Fruit fly (Drosophila melanogaster): ENCODE results near the gene CG43394.

The CG43394 gene

DNA sequence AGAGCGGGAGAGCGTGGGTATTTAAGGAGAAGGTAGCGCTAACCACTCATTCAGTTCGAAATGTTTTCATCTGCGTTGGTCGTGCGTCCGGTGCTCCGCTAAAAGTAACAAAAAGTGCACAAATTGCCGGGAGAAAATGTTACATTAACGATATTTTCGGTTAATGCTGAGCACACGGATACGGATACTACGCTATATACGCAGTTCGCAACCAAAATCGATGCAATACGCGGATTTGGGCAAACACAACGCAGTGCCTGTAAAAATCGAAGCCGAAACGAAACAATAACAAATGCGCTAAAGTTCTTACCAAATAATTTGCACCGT, 17.4 kb downstream of the CG43394 start, which contains the start of gene Piezo (continued):
- TF ChIP-seq hb (GFP tag; IDR thresholded peaks at IDR 0.05; ENCODE audit: partially characterized antibody) (0 out of 3 replicates have a peak, but pooled peaks have one; percentile 32), Jarid2 (GFP tag; optimal IDR thresholded peaks at IDR 0.05) (peak; percentile 98), Bgb (GFP tag; IDR thresholded peaks at IDR 0.05; ENCODE audit: partially characterized antibody) (peak; percentile 47; the same call in 1 of the 2 replicates), tna (GFP tag; IDR thresholded peaks at IDR 0.05; ENCODE audit: partially characterized antibody) (0 out of 2 replicates have a peak, but pooled peaks have one; percentile 7)

DNA sequence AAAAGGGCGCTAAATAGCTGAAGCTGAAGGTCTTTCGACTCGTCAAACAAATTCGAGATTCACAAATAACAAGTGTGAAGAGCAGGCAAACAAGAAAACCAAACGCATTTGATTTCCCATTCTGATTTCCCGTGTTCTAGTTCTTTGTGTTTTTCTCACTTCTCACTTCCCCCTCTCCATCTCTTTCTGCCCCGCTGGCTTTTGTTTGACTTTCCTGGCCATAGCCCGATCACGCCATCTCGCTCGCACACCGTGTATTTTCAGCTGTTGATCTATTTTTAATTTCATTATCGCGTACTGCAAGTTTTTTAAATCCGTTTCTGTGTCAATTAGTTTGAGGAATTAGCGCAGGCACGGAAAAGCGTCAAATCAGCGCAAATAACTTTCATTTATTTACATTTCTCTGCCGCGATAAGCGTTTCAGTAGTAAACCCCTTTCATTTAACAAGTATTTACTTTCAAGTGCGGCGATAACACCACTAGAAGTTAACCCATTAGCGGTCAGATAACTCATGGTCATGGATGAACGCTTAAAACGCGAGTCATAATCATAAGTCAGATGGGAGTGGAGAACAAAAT, 18.1 kb downstream of the CG43394 start:
- TF ChIP-seq CG17612 (GFP tag; IDR thresholded peaks at IDR 0.05): no peak
- TF ChIP-seq CG11695 (GFP tag; IDR thresholded peaks at IDR 0.05): no peak
- TF ChIP-seq sd (tag; optimal IDR thresholded peaks at IDR 0.05): peak; percentile 18
- TF ChIP-seq Atf-2 (GFP tag; optimal IDR thresholded peaks at IDR 0.05): no peak
- TF ChIP-seq z (GFP tag; IDR thresholded peaks at IDR 0.05): no peak
- no peak for TF ChIP-seq CG13894 (tag; optimal IDR thresholded peaks at IDR 0.05)
- peak; percentile 7 for TF ChIP-seq oc (tag; optimal IDR thresholded peaks at IDR 0.05)
- no peak for TF ChIP-seq Trl (optimal IDR thresholded peaks at IDR 0.05)
- TF ChIP-seq Trl (GFP tag; optimal IDR thresholded peaks at IDR 0.05): no peak
- TF ChIP-seq nom (GFP tag; optimal IDR thresholded peaks at IDR 0.05): no peak
- no peak for TF ChIP-seq CG31224 (GFP tag; IDR thresholded peaks at IDR 0.05)
- TF ChIP-seq Rx (GFP tag; IDR thresholded peaks at IDR 0.05): no peak
- TF ChIP-seq Ets97D (GFP tag; optimal IDR thresholded peaks at IDR 0.05): no peak
- TF ChIP-seq CG6175 (GFP tag; IDR thresholded peaks at IDR 0.05): no peak
- no peak for TF ChIP-seq CG7372 (GFP tag; IDR thresholded peaks at IDR 0.05)
- no peak for TF ChIP-seq HLH54F (GFP tag; optimal IDR thresholded peaks at IDR 0.05)
- TF ChIP-seq Elba2 (GFP tag; optimal IDR thresholded peaks at IDR 0.05): no peak
- TF ChIP-seq CG1024 (GFP tag; IDR thresholded peaks at IDR 0.05): no peak
- no peak for TF ChIP-seq CG14710 (tag; optimal IDR thresholded peaks at IDR 0.05)
- TF ChIP-seq Atf3 (GFP tag; optimal IDR thresholded peaks at IDR 0.05): no peak
- no peak for TF ChIP-seq CG17359 (tag; optimal IDR thresholded peaks at IDR 0.05)
- TF ChIP-seq wor (GFP tag; IDR thresholded peaks at IDR 0.05): no peak
- TF ChIP-seq CG11696 (GFP tag; IDR thresholded peaks at IDR 0.05): no peak
- TF ChIP-seq Hr78 (GFP tag; optimal IDR thresholded peaks at IDR 0.05): no peak
- TF ChIP-seq E2f1 (GFP tag; IDR thresholded peaks at IDR 0.05): no peak
- no peak for TF ChIP-seq cato (GFP tag; optimal IDR thresholded peaks at IDR 0.05; ENCODE audit: borderline replicate concordance)
- no peak for TF ChIP-seq CG6654 (GFP tag; optimal IDR thresholded peaks at IDR 0.05)
- no peak for TF ChIP-seq Oli (tag; optimal IDR thresholded peaks at IDR 0.05)
- TF ChIP-seq trem (tag; optimal IDR thresholded peaks at IDR 0.05): no peak
- TF ChIP-seq ato (GFP tag; IDR thresholded peaks at IDR 0.05; ENCODE audit: partially characterized antibody): no peak
- no peak for TF ChIP-seq CG10654 (GFP tag; optimal IDR thresholded peaks at IDR 0.05)
- TF ChIP-seq Hand (GFP tag; optimal IDR thresholded peaks at IDR 0.05): no peak
- TF ChIP-seq CG3281 (GFP tag; optimal IDR thresholded peaks at IDR 0.05): peak; percentile 4
- TF ChIP-seq shn (GFP tag; optimal IDR thresholded peaks at IDR 0.05): no peak
- TF ChIP-seq aop (GFP tag; IDR thresholded peaks at IDR 0.05): no peak
- TF ChIP-seq ham (GFP tag; IDR thresholded peaks at IDR 0.05): no peak
- TF ChIP-seq CG8388 (GFP tag; optimal IDR thresholded peaks at IDR 0.05): no peak
- no peak for TF ChIP-seq CG17568 (GFP tag; optimal IDR thresholded peaks at IDR 0.05)
- TF ChIP-seq ap (GFP tag; IDR thresholded peaks at IDR 0.05): no peak
- no peak for TF ChIP-seq Dref (GFP tag; IDR thresholded peaks at IDR 0.05)
- no peak for TF ChIP-seq CG3847 (GFP tag; IDR thresholded peaks at IDR 0.05)
- TF ChIP-seq CG18476 (GFP tag; optimal IDR thresholded peaks at IDR 0.05): no peak
- peak; percentile 53 for TF ChIP-seq kni (GFP tag; optimal IDR thresholded peaks at IDR 0.05)
- TF ChIP-seq B-H2 (GFP tag; optimal IDR thresholded peaks at IDR 0.05): no peak
- no peak for TF ChIP-seq p53 (GFP tag; optimal IDR thresholded peaks at IDR 0.05)
- TF ChIP-seq CG1792 (GFP tag; optimal IDR thresholded peaks at IDR 0.05): no peak

All from whole organism, embryonic.